Fruit fly (Drosophila melanogaster) S2 (cell line): ENCODE data around the gene Rab3-GAP.

Source experiments
- CG8478 ChIP-seq: fragments of >200 bp; optimal IDR thresholded peaks from 2 replicates; lab custom pipeline; 2018
- CTCF ChIP-seq, 2 experiments: fragments of >200 bp; optimal IDR thresholded peaks; 2 replicates each; lab custom pipeline; 2018

dm6 chr2L:12078695-12079094 is 15.7 kb upstream of the Rab3-GAP start:
- TF ChIP-seq CG8478 (lab: Kevin White, UChicago) = no peak
- no peak for TF ChIP-seq CTCF (optimal IDR thresholded peaks at IDR 0.05; lab: Kevin White, UChicago)
